Worm (Caenorhabditis elegans): ENCODE data around the gene pmp-2.

The pmp-2 gene

DNA sequence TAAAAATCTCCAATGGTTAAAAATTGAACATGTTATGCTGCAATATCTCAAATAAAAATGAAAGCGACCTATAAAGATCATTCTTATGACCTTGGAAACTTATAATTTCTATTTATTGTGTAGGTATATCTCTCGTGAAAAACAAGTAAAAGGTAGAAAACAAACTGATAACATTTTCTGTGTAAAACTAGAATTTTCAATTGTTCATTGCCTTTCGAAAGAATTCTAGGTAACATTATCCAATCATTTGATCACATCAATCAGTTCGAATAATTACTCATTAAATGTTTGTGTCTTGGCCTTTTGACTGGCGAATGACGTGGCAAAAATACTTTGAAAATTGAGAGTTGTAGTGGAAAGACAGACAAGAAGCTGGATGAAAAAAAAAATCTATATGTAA, 9.7 kb downstream of the pmp-2 start:
- TF ChIP-seq ets-5 (GFP tag; IDR thresholded peaks at IDR 0.05): no peak
- peak; percentile 29 for TF ChIP-seq lin-14 (GFP tag; optimal IDR thresholded peaks at IDR 0.05)
- TF ChIP-seq tlp-1 (tag; optimal IDR thresholded peaks at IDR 0.05): no peak
- TF ChIP-seq egl-13 (tag; optimal IDR thresholded peaks at IDR 0.05): no peak
- peak; percentile 14 for TF ChIP-seq nhr-20 (tag; optimal IDR thresholded peaks at IDR 0.05)
- no peak for TF ChIP-seq nhr-237 (tag; optimal IDR thresholded peaks at IDR 0.05)
- TF ChIP-seq blmp-1 (tag; optimal IDR thresholded peaks at IDR 0.05): peak; percentile 37
- no peak for TF ChIP-seq dsc-1 (tag; optimal IDR thresholded peaks at IDR 0.05)
- TF ChIP-seq nhr-85 (tag): peak; percentile 78
- peak; percentile 35; the same call in 1 of the 2 replicates for TF ChIP-seq grh-1 (GFP tag; IDR thresholded peaks at IDR 0.05)
- TF ChIP-seq aly-2 (tag; optimal IDR thresholded peaks at IDR 0.05): no peak
- TF ChIP-seq vab-15 (tag; optimal IDR thresholded peaks at IDR 0.05): peak; percentile 62
- peak in 1 of 6 experiments; percentile 55 for TF ChIP-seq elt-3 (tag; optimal IDR thresholded peaks at IDR 0.05)
- no peak for TF ChIP-seq rnt-1 (tag; optimal IDR thresholded peaks at IDR 0.05)
- peak; percentile 22 for TF ChIP-seq nhr-71 (tag; optimal IDR thresholded peaks at IDR 0.05)

DNA sequence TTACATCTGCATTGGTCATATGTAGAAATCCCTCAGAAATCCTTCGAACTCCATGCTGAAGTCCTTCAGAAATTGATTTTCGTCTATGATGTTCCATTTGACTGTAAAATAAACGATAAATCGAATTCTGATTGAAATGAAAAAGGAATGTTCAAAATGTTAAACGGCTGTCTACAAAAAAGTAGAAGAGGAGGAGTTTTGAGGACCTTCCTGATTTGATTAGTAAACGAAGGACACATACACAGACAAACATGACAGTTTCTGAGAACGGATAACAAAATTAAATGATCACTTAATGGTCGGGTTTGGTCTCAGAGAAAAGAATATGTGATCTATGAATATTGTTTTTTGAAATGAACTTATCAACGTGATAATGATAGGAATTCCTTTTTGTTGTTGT, 10.6 kb downstream of the pmp-2 start, which contains the start of gene slc-36.5:
Gene slc-36.5, minus strand, starts transcription at position 101 of the 400 bp plus-strand sequence.
- TF ChIP-seq pqm-1 (tag; optimal IDR thresholded peaks at IDR 0.05) (no peak), lir-3 (tag; optimal IDR thresholded peaks at IDR 0.05; ENCODE audit: poor library complexity) (no peak), vab-15 (tag; optimal IDR thresholded peaks at IDR 0.05) (no peak), nhr-237 (tag; optimal IDR thresholded peaks at IDR 0.05) (no peak), lin-14 (GFP tag; optimal IDR thresholded peaks at IDR 0.05) (peak; percentile 13), elt-3 (tag; optimal IDR thresholded peaks at IDR 0.05) (peak in 1 of 6 experiments; percentile 53)

DNA sequence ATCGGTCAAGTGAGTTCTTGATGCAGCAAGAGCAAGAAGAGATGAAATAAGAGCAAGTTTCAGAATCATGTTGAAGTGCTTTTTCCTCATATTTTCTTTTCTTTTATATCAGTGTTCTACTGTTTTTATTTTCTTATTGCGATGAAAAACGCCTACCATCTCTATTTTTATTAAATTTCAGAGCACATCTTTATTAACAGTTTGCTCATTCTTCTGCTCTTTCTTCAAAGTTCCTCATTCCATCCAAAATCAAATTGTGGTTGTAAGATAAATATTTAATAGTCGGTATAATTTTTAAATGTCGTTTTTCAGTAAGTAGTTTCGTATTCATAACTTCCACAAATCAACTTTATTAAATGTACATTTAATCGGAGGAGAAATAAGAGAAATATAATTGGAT, 15.1 kb downstream of the pmp-2 start, which contains the start of gene C44B7.5:
Gene C44B7.5, minus strand, starts transcription at position 101 of the 400 bp plus-strand sequence.
- TF ChIP-seq lin-13 (GFP tag; optimal IDR thresholded peaks at IDR 0.05): no peak
- TF ChIP-seq fkh-8 (tag; optimal IDR thresholded peaks at IDR 0.05): no peak
- no peak for TF ChIP-seq lin-14 (GFP tag; optimal IDR thresholded peaks at IDR 0.05)
- TF ChIP-seq nhr-90 (tag; optimal IDR thresholded peaks at IDR 0.05; ENCODE audit: poor library complexity): no peak
- no peak for TF ChIP-seq snu-23 (GFP tag; optimal IDR thresholded peaks at IDR 0.05)
- no peak for TF ChIP-seq F16B12.6 (tag; optimal IDR thresholded peaks at IDR 0.05)
- no peak for TF ChIP-seq lin-39 (tag; optimal IDR thresholded peaks at IDR 0.05)
- TF ChIP-seq efl-1 (optimal IDR thresholded peaks at IDR 0.05): no peak
- no peak for TF ChIP-seq efl-1 (GFP tag; optimal IDR thresholded peaks at IDR 0.05 in 1 of 2)
- no peak for TF ChIP-seq pqm-1 (tag; optimal IDR thresholded peaks at IDR 0.05)
- no peak for TF ChIP-seq swsn-7 (tag; optimal IDR thresholded peaks at IDR 0.05)
- no peak for TF ChIP-seq pax-3 (tag; optimal IDR thresholded peaks at IDR 0.05)
- no peak for TF ChIP-seq ztf-4 (tag; optimal IDR thresholded peaks at IDR 0.05)
- no peak for TF ChIP-seq egl-27 (tag; optimal IDR thresholded peaks at IDR 0.05)
- TF ChIP-seq irx-1 (tag; optimal IDR thresholded peaks at IDR 0.05): no peak
- TF ChIP-seq vab-15 (tag; optimal IDR thresholded peaks at IDR 0.05): no peak
- TF ChIP-seq isw-1 (GFP tag; IDR thresholded peaks at IDR 0.05): no peak
- no peak for TF ChIP-seq ztf-11 (tag; optimal IDR thresholded peaks at IDR 0.05)
- TF ChIP-seq mdl-1 (tag; optimal IDR thresholded peaks at IDR 0.05): no peak

DNA sequence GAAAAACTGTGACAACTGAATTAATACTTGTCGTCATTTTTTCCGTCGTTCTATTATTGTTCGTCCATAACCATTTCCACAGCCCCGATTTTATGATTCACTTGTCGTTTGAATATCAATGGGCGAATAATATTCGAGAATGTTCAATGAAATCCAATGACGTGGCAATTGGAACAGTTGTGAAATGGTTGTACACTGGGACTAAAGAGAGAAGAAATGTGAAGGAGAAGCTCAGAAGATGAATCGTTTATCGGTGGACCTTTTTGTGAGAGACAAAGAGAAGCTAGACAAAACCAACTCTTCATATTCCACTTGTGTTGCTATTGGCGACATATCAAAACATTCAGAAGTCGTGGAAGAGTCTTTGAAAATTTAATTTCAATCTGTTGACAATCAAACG, 16.8 kb downstream of the pmp-2 start, which contains the start of gene clhm-1:
Gene clhm-1, minus strand, starts transcription at position 207 of the 400 bp plus-strand sequence.
- TF ChIP-seq rnt-1 (tag; optimal IDR thresholded peaks at IDR 0.05) (peak; percentile 24), snpc-4 (tag; optimal IDR thresholded peaks at IDR 0.05) (no peak)

DNA sequence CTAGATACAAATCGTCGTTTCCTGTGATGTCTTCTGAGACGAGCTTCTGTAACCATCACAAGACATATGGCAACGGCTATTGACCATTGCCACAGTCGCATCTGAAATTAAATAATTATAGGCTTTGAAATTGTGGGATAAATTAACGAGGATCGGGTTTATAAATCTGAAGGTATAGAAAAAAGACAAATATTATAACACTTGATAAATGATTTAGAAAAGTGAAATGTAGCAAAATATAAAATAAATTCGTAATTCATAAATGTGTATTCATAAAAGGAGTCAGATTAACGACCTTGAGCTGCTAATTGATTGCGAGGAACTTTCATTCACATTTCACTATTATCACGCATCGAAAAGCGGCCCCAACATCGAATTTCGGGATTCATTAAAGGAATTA, 24.0 kb downstream of the pmp-2 start, which contains the start of gene aff-1:
Gene aff-1, minus strand, starts transcription at position 101 of the 400 bp plus-strand sequence.
- TF ChIP-seq nhr-84 (tag; optimal IDR thresholded peaks at IDR 0.05) (no peak), ceh-82 (tag; optimal IDR thresholded peaks at IDR 0.05) (no peak), C04F5.9 (tag; optimal IDR thresholded peaks at IDR 0.05) (no peak), pax-3 (tag; optimal IDR thresholded peaks at IDR 0.05) (no peak), dsc-1 (tag; optimal IDR thresholded peaks at IDR 0.05) (no peak), lir-3 (tag; optimal IDR thresholded peaks at IDR 0.05; ENCODE audit: poor library complexity) (no peak), ceh-63 (GFP tag; optimal IDR thresholded peaks at IDR 0.05) (no peak), ama-1 (optimal IDR thresholded peaks at IDR 0.05) (no peak)
